Fruit fly (Drosophila melanogaster) whole organism, embryonic: ENCODE measurements around the gene CG5070.
A peak's percentile ranks its signal among the peaks of the same experiment; 100 is the strongest.

Experiments used
- Atf6 ChIP-seq: fragments of 200-800 bp; sonication (Bioruptor generic); IDR thresholded peaks from 2 replicates; pipeline ENCODE4 v1.3.6; 2022; ENCODE audit warnings: missing biosample characterization, missing genetic modification characterization
- Blimp-1 ChIP-seq: fragments of 200-800 bp; sonication (Bioruptor generic); optimal IDR thresholded peaks from 3 replicates; lab custom pipeline; 2018; ENCODE audit warnings: missing biosample characterization, missing genetic modification characterization, mild to moderate bottlenecking, moderate library complexity, missing genetic modification reagents
- Bteb2 ChIP-seq: fragments of 200-800 bp; sonication (Bioruptor generic); optimal IDR thresholded peaks from 2 replicates; lab custom pipeline; 2016; ENCODE audit warnings: missing biosample characterization, missing genetic modification characterization
- CG10979 ChIP-seq: fragments of 200-800 bp; sonication (Bioruptor generic); optimal IDR thresholded peaks from 2 replicates; lab custom pipeline; 2018; ENCODE audit warnings: missing biosample characterization, mild to moderate bottlenecking, missing genetic modification characterization, moderate library complexity
- CG11695 ChIP-seq: fragments of 200-800 bp; sonication (Bioruptor generic); IDR thresholded peaks from 3 replicates; pipeline ENCODE4 v1.3.6; 2022; ENCODE audit warnings: missing biosample characterization, missing genetic modification characterization
- CG13775 ChIP-seq: fragments of 200-800 bp; sonication (Bioruptor generic); optimal IDR thresholded peaks from 3 replicates; lab custom pipeline; 2017; ENCODE audit warnings: missing biosample characterization, mild to moderate bottlenecking, missing genetic modification characterization
- CG14860 ChIP-seq: fragments of 200-800 bp; sonication (Bioruptor generic); IDR thresholded peaks from 3 replicates; pipeline ENCODE4 v1.3.6; 2022; ENCODE audit warnings: missing biosample characterization, missing genetic modification characterization; ENCODE audit not compliant: partially characterized antibody
- CG15073 ChIP-seq: fragments of 200-800 bp; sonication (Bioruptor generic); optimal IDR thresholded peaks from 2 replicates; lab custom pipeline; 2016; ENCODE audit warnings: missing biosample characterization, missing genetic modification characterization
- CG15479 ChIP-seq: fragments of 200-800 bp; sonication (Bioruptor generic); optimal IDR thresholded peaks from 3 replicates; lab custom pipeline; 2019; ENCODE audit warnings: missing biosample characterization, mild to moderate bottlenecking, missing genetic modification characterization, moderate library complexity
- CG17328 ChIP-seq: fragments of 200-800 bp; sonication (Bioruptor generic); IDR thresholded peaks from 2 replicates; pipeline ENCODE4 v1.3.6; 2022; ENCODE audit warnings: missing biosample characterization, missing genetic modification characterization
- CG17385 ChIP-seq: fragments of 200-800 bp; sonication (Bioruptor generic); optimal IDR thresholded peaks from 3 replicates; lab custom pipeline; 2018; ENCODE audit warnings: missing biosample characterization, mild to moderate bottlenecking, missing genetic modification characterization
- CG30020 ChIP-seq: fragments of 200-800 bp; optimal IDR thresholded peaks from 2 replicates; lab custom pipeline; 2019; ENCODE audit warnings: missing biosample characterization, mild to moderate bottlenecking, missing genetic modification characterization, moderate library complexity
- CG31224 ChIP-seq: fragments of 200-800 bp; sonication (Bioruptor generic); IDR thresholded peaks from 2 replicates; pipeline ENCODE4 v1.3.6; 2022; ENCODE audit warnings: missing biosample characterization, missing genetic modification characterization
- CG3281 ChIP-seq: fragments of 200-800 bp; sonication (Bioruptor generic); optimal IDR thresholded peaks from 3 replicates; lab custom pipeline; 2017; ENCODE audit warnings: missing biosample characterization, mild to moderate bottlenecking, missing genetic modification characterization
- CG33557 ChIP-seq: fragments of 200-800 bp; sonication (Bioruptor generic); optimal IDR thresholded peaks from 2 replicates; lab custom pipeline; 2019; ENCODE audit warnings: missing biosample characterization, mild to moderate bottlenecking, missing genetic modification characterization, moderate library complexity
- CG6175 ChIP-seq: fragments of 200-800 bp; sonication (Bioruptor generic); IDR thresholded peaks from 3 replicates; pipeline ENCODE4 v1.3.6; 2022; ENCODE audit warnings: missing biosample characterization, missing genetic modification characterization
- CG7556 ChIP-seq: fragments of 200-800 bp; sonication (Bioruptor generic); optimal IDR thresholded peaks from 2 replicates; lab custom pipeline; 2017; ENCODE audit warnings: missing biosample characterization, mild to moderate bottlenecking, missing genetic modification characterization
- CG8944 ChIP-seq: fragments of 200-800 bp; sonication (Bioruptor generic); optimal IDR thresholded peaks from 3 replicates; lab custom pipeline; 2016; ENCODE audit warnings: missing biosample characterization, missing genetic modification characterization
- CG9437 ChIP-seq: fragments of 200-800 bp; sonication (Bioruptor generic); optimal IDR thresholded peaks from 2 replicates; lab custom pipeline; 2018; ENCODE audit warnings: missing biosample characterization, mild to moderate bottlenecking, missing genetic modification characterization
- CG9727 ChIP-seq: fragments of 200-800 bp; sonication (Bioruptor generic); optimal IDR thresholded peaks from 3 replicates; lab custom pipeline; 2017; ENCODE audit warnings: missing biosample characterization, mild to moderate bottlenecking, missing genetic modification characterization
- CG9932 ChIP-seq: fragments of 200-800 bp; sonication (Bioruptor generic); IDR thresholded peaks from 2 replicates; pipeline ENCODE4 v1.3.6; 2022; ENCODE audit warnings: missing biosample characterization, missing genetic modification characterization
- D ChIP-seq, 2 experiments: fragments of 200-800 bp in 1 of 2; fragments of >200 bp in 1 of 2; sonication (Bioruptor generic) in 1 of 2; optimal IDR thresholded peaks; 2 replicates in 1 of 2; 3 replicates in 1 of 2; lab custom pipeline; 2017; ENCODE audit warnings: mild to moderate bottlenecking in 1 of 2, missing biosample characterization in 1 of 2, missing genetic modification characterization in 1 of 2, missing genetic modification reagents in 1 of 2
- Dek ChIP-seq: fragments of 200-800 bp; sonication (Bioruptor generic); optimal IDR thresholded peaks from 3 replicates; lab custom pipeline; 2019; ENCODE audit warnings: missing biosample characterization, mild to moderate bottlenecking, missing genetic modification characterization, moderate library complexity
- Eip74EF ChIP-seq, 2 experiments: fragments of 200-800 bp in 1 of 2; fragments of >200 bp in 1 of 2; sonication (Bioruptor generic) in 1 of 2; optimal IDR thresholded peaks; 2 replicates each; lab custom pipeline; 2017 to 2019; ENCODE audit warnings: missing biosample characterization in 2 of 2, missing genetic modification characterization in 2 of 2, mild to moderate bottlenecking in 1 of 2, moderate library complexity in 1 of 2
- GATAe ChIP-seq: fragments of 200-800 bp; sonication (Bioruptor generic); conservative IDR thresholded peaks from 2 replicates; pipeline ENCODE4 v1.3.6; 2022; ENCODE audit warnings: missing biosample characterization, missing genetic modification characterization
- H15 ChIP-seq: fragments of 200-800 bp; sonication (Bioruptor generic); IDR thresholded peaks from 3 replicates; pipeline ENCODE4 v1.3.6; 2022; ENCODE audit warnings: missing biosample characterization, missing genetic modification characterization
- HHEX ChIP-seq: fragments of 200-800 bp; sonication (Bioruptor generic); optimal IDR thresholded peaks from 3 replicates; lab custom pipeline; 2017; ENCODE audit warnings: missing biosample characterization, mild to moderate bottlenecking, missing genetic modification characterization, missing genetic modification reagents
- MTF-1 ChIP-seq: fragments of 200-800 bp; sonication (Bioruptor generic); optimal IDR thresholded peaks from 2 replicates; lab custom pipeline; 2018; ENCODE audit warnings: missing biosample characterization, mild to moderate bottlenecking, missing genetic modification characterization, borderline replicate concordance
- Nf-YC ChIP-seq: fragments of 200-800 bp; optimal IDR thresholded peaks from 3 replicates; lab custom pipeline; 2019; ENCODE audit warnings: missing biosample characterization, mild to moderate bottlenecking, missing genetic modification characterization, moderate library complexity
- Rfx ChIP-seq: fragments of 200-800 bp; sonication (Bioruptor generic); IDR thresholded peaks from 2 replicates; pipeline ENCODE4 v1.3.6; 2022; ENCODE audit warnings: missing biosample characterization, missing genetic modification characterization
- Ssrp ChIP-seq: fragments of 200-800 bp; sonication (Bioruptor generic); optimal IDR thresholded peaks from 2 replicates; lab custom pipeline; 2018; ENCODE audit warnings: missing biosample characterization, mild to moderate bottlenecking, missing genetic modification characterization, moderate library complexity
- TFAM ChIP-seq: fragments of 200-800 bp; sonication (Bioruptor generic); optimal IDR thresholded peaks from 2 replicates; lab custom pipeline; 2017; ENCODE audit warnings: missing biosample characterization, missing genetic modification characterization, inconsistent platforms
- Xbp1 ChIP-seq: fragments of 200-800 bp; sonication (Bioruptor generic); optimal IDR thresholded peaks from 3 replicates; lab custom pipeline; 2016; ENCODE audit warnings: missing biosample characterization, mild to moderate bottlenecking, missing genetic modification characterization
- az2 ChIP-seq: fragments of 200-800 bp; sonication (Bioruptor generic); optimal IDR thresholded peaks from 3 replicates; lab custom pipeline; 2016; ENCODE audit warnings: missing biosample characterization, missing genetic modification characterization
- cas ChIP-seq: fragments of 200-800 bp; sonication (Bioruptor generic); IDR thresholded peaks from 2 replicates; pipeline ENCODE4 v1.3.6; 2022; ENCODE audit warnings: missing biosample characterization, missing genetic modification characterization
- caup ChIP-seq: fragments of 200-800 bp; sonication (Bioruptor generic); optimal IDR thresholded peaks from 3 replicates; lab custom pipeline; 2017; ENCODE audit warnings: missing biosample characterization, mild to moderate bottlenecking, missing genetic modification characterization, moderate library complexity; ENCODE audit not compliant: severe bottlenecking
- ewg ChIP-seq: fragments of 200-800 bp; sonication (Bioruptor generic); optimal IDR thresholded peaks from 3 replicates; lab custom pipeline; 2017; ENCODE audit warnings: mild to moderate bottlenecking, missing biosample characterization, missing genetic modification reagents, missing genetic modification characterization
- hb ChIP-seq: fragments of 200-800 bp; sonication (Bioruptor generic); IDR thresholded peaks from 3 replicates; pipeline ENCODE4 v1.3.6; 2022; ENCODE audit warnings: missing biosample characterization, missing genetic modification characterization; ENCODE audit not compliant: partially characterized antibody
- knrl ChIP-seq: fragments of 200-800 bp; sonication (Bioruptor generic); IDR thresholded peaks from 3 replicates; pipeline ENCODE4 v1.3.6; 2022; ENCODE audit warnings: missing biosample characterization, missing genetic modification characterization; ENCODE audit not compliant: partially characterized antibody
- lab ChIP-seq: fragments of 200-800 bp; sonication (Bioruptor generic); optimal IDR thresholded peaks from 3 replicates; lab custom pipeline; 2017; ENCODE audit warnings: missing biosample characterization, missing genetic modification characterization, mild to moderate bottlenecking, moderate library complexity, missing genetic modification reagents
- nmo ChIP-seq: fragments of 200-800 bp; sonication (Bioruptor generic); optimal IDR thresholded peaks from 2 replicates; lab custom pipeline; 2018; ENCODE audit warnings: missing biosample characterization, mild to moderate bottlenecking, missing genetic modification characterization, moderate library complexity
- onecut ChIP-seq: fragments of 200-800 bp; sonication (Bioruptor generic); IDR thresholded peaks from 2 replicates; pipeline ENCODE4 v1.3.6; 2022; ENCODE audit warnings: missing biosample characterization, missing genetic modification characterization
- pho ChIP-seq: fragments of 200-800 bp; sonication (Bioruptor generic); optimal IDR thresholded peaks from 2 replicates; lab custom pipeline; 2016; ENCODE audit warnings: missing biosample characterization, missing genetic modification characterization
- so ChIP-seq: fragments of 200-800 bp; sonication (Bioruptor generic); IDR thresholded peaks from 3 replicates; pipeline ENCODE4 v1.3.6; 2022; ENCODE audit warnings: missing biosample characterization, missing genetic modification characterization
- sob ChIP-seq: fragments of 200-800 bp; sonication (Bioruptor generic); IDR thresholded peaks from 2 replicates; pipeline ENCODE4 v1.3.6; 2022; ENCODE audit warnings: missing biosample characterization, missing genetic modification characterization
- ssp ChIP-seq: fragments of 200-800 bp; sonication (Bioruptor generic); IDR thresholded peaks from 2 replicates; pipeline ENCODE4 v1.3.6; 2022; ENCODE audit warnings: missing biosample characterization, missing genetic modification characterization
- stc ChIP-seq: fragments of 200-800 bp; sonication (Bioruptor generic); IDR thresholded peaks from 2 replicates; pipeline ENCODE4 v1.3.6; 2022; ENCODE audit warnings: missing biosample characterization, missing genetic modification characterization
- tgo ChIP-seq: fragments of 200-800 bp; sonication (Bioruptor generic); IDR thresholded peaks from 3 replicates; pipeline ENCODE4 v1.3.6; 2022; ENCODE audit warnings: missing biosample characterization, missing genetic modification characterization
- z ChIP-seq: fragments of 200-800 bp; sonication (Bioruptor generic); IDR thresholded peaks from 3 replicates; pipeline ENCODE4 v1.3.6; 2022; ENCODE audit warnings: missing biosample characterization, missing genetic modification characterization

The CG5070 gene

DNA sequence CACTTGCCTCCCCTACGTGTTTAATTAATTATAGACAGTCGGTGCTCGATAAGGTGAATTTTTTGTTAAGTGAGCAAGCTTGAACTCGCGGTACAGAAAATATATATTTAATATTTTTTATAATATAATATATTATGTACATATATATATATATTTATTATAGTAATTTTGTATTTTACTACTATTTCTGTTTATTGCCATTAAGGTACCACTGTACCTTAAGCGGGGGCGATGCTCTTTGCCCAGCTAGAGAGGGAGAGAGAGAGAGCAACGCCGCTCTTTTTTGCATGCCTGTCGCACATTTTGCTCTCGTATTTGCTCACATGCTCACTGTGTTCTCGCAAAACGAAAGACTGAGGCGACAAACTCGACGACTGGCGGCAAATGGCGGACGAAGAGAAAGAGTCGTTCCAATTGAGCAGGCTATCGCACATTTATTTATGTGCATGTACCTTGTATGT, 32.4 kb upstream of the CG5070 start (continued):
- TF ChIP-seq so (GFP tag; lab: Robert Waterston, UW) (0 out of 3 replicates have a peak, but pooled peaks have one; percentile 56), CG9437 (GFP tag; lab: Kevin White, UChicago) (no peak), CG30020 (tag; lab: Kevin White, UChicago) (no peak), CG9727 (GFP tag; lab: Kevin White, UChicago) (peak; percentile 43), z (GFP tag; lab: Robert Waterston, UW) (no peak), hb (GFP tag; lab: Robert Waterston, UW) (no peak), ssp (GFP tag; lab: Robert Waterston, UW) (0 out of 2 replicates have a peak, but pooled peaks have one; percentile 14), CG15479 (GFP tag; lab: Kevin White, UChicago) (peak; percentile 70), cas (0 out of 2 replicates have a peak, but pooled peaks have one; percentile 18), D (optimal IDR thresholded peaks at IDR 0.05; lab: Kevin White, UChicago) (no peak), D (GFP tag; optimal IDR thresholded peaks at IDR 0.05; lab: Kevin White, UChicago) (no peak), onecut (GFP tag; lab: Robert Waterston, UW) (no peak), CG17385 (GFP tag; lab: Kevin White, UChicago) (peak; percentile 56), CG9932 (GFP tag; lab: Robert Waterston, UW) (peak; percentile 79), CG11695 (peak; percentile 69; the same call in 2 of the 3 replicates), Dek (tag; lab: Kevin White, UChicago) (peak; percentile 47), CG15073 (GFP tag; lab: Kevin White, UChicago) (no peak), CG17328 (GFP tag; lab: Robert Waterston, UW) (peak; percentile 54; the same call in 1 of the 2 replicates), Xbp1 (peak; percentile 21), Eip74EF (GFP tag; optimal IDR thresholded peaks at IDR 0.05; lab: Kevin White, UChicago) (no peak), HHEX (GFP tag; lab: Kevin White, UChicago) (peak; percentile 50), stc (GFP tag; lab: Robert Waterston, UW) (0 out of 2 replicates have a peak, but pooled peaks have one; percentile 28), tgo (peak; percentile 58), CG7556 (GFP tag; lab: Kevin White, UChicago) (peak; percentile 22), nmo (peak; percentile 25), Rfx (GFP tag; lab: Robert Waterston, UW) (peak; percentile 71), MTF-1 (GFP tag; lab: Kevin White, UChicago) (peak; percentile 8), CG13775 (GFP tag; lab: Kevin White, UChicago) (peak; percentile 36), CG14860 (GFP tag; lab: Robert Waterston, UW) (no peak), CG33557 (GFP tag; lab: Kevin White, UChicago) (no peak), Bteb2 (GFP tag; lab: Kevin White, UChicago) (no peak), lab (peak; percentile 76), CG3281 (GFP tag; lab: Kevin White, UChicago) (peak; percentile 45), knrl (GFP tag; lab: Robert Waterston, UW) (no peak), Nf-YC (tag; lab: Kevin White, UChicago) (peak; percentile 41), Atf6 (GFP tag; lab: Robert Waterston, UW) (peak; percentile 40; the same call in 1 of the 2 replicates), Ssrp (no peak), TFAM (no peak), Blimp-1 (GFP tag; lab: Kevin White, UChicago) (peak; percentile 2), CG6175 (GFP tag; lab: Robert Waterston, UW) (no peak), GATAe (no peak), H15 (GFP tag; lab: Robert Waterston, UW) (no peak), CG10979 (tag; lab: Kevin White, UChicago) (no peak), pho (GFP tag; lab: Kevin White, UChicago) (no peak), CG31224 (GFP tag; lab: Robert Waterston, UW) (0 out of 2 replicates have a peak, but pooled peaks have one; percentile 28), CG8944 (no peak), ewg (GFP tag; lab: Kevin White, UChicago) (no peak), az2 (GFP tag; lab: Kevin White, UChicago) (no peak), caup (GFP tag; lab: Kevin White, UChicago) (peak; percentile 36), sob (peak; percentile 49; the same call in 1 of the 2 replicates)
